Fruit fly (Drosophila melanogaster) whole organism, embryonic: ENCODE results near the gene CG3198.

Experiments
- B-H2 ChIP-seq: fragments of 200-800 bp; sonication (Bioruptor generic); optimal IDR thresholded peaks from 2 replicates; lab custom pipeline; 2018; ENCODE audit warnings: missing biosample characterization, mild to moderate bottlenecking, missing genetic modification characterization
- CG10274 ChIP-seq: fragments of 200-800 bp; sonication (Bioruptor generic); optimal IDR thresholded peaks from 3 replicates; lab custom pipeline; 2017; ENCODE audit warnings: missing biosample characterization, mild to moderate bottlenecking, missing genetic modification characterization
- CG10565 ChIP-seq: fragments of 200-800 bp; sonication (Bioruptor generic); optimal IDR thresholded peaks from 3 replicates; lab custom pipeline; 2016; ENCODE audit warnings: missing biosample characterization, mild to moderate bottlenecking, missing genetic modification characterization
- CG12071 ChIP-seq: fragments of 200-800 bp; sonication (Bioruptor generic); optimal IDR thresholded peaks from 3 replicates; lab custom pipeline; 2018; ENCODE audit warnings: missing biosample characterization, mild to moderate bottlenecking, missing genetic modification characterization
- CG12104 ChIP-seq: fragments of 200-800 bp; sonication (Bioruptor generic); optimal IDR thresholded peaks from 3 replicates; lab custom pipeline; 2016; ENCODE audit warnings: missing biosample characterization, missing genetic modification characterization
- CG1233 ChIP-seq: fragments of 200-800 bp; sonication (Bioruptor generic); optimal IDR thresholded peaks from 4 replicates; lab custom pipeline; 2018; ENCODE audit warnings: missing biosample characterization, mild to moderate bottlenecking, missing genetic modification characterization
- CG12744 ChIP-seq: fragments of 200-800 bp; sonication (Bioruptor generic); optimal IDR thresholded peaks from 2 replicates; lab custom pipeline; 2016; ENCODE audit warnings: missing biosample characterization, missing genetic modification characterization
- CG12769 ChIP-seq: fragments of 200-800 bp; sonication (Bioruptor generic); optimal IDR thresholded peaks from 2 replicates; lab custom pipeline; 2019; ENCODE audit warnings: missing biosample characterization, mild to moderate bottlenecking, missing genetic modification characterization, moderate library complexity
- CG13123 ChIP-seq: fragments of 200-800 bp; sonication (Bioruptor generic); optimal IDR thresholded peaks from 2 replicates; lab custom pipeline; 2016; ENCODE audit warnings: missing biosample characterization, missing genetic modification characterization
- CG14050 ChIP-seq: fragments of 200-800 bp; sonication (Bioruptor generic); IDR thresholded peaks from 3 replicates; pipeline ENCODE4 v1.3.6; 2022; ENCODE audit warnings: missing biosample characterization, missing genetic modification characterization
- CG15479 ChIP-seq: fragments of 200-800 bp; sonication (Bioruptor generic); optimal IDR thresholded peaks from 3 replicates; lab custom pipeline; 2019; ENCODE audit warnings: missing biosample characterization, mild to moderate bottlenecking, missing genetic modification characterization, moderate library complexity
- CG1832 ChIP-seq: fragments of 200-800 bp; sonication (Bioruptor generic); optimal IDR thresholded peaks from 2 replicates; lab custom pipeline; 2017; ENCODE audit warnings: missing biosample characterization, mild to moderate bottlenecking, missing genetic modification characterization, inconsistent platforms
- CG18619 ChIP-seq: fragments of 200-800 bp; sonication (Bioruptor generic); optimal IDR thresholded peaks from 3 replicates; lab custom pipeline; 2017; ENCODE audit warnings: missing biosample characterization, mild to moderate bottlenecking, missing genetic modification characterization
- CG2120 ChIP-seq: fragments of 200-800 bp; sonication (Bioruptor generic); optimal IDR thresholded peaks from 3 replicates; lab custom pipeline; 2016; ENCODE audit warnings: missing biosample characterization, missing genetic modification characterization
- CG4360 ChIP-seq: fragments of 200-800 bp; sonication (Bioruptor generic); IDR thresholded peaks from 2 replicates; pipeline ENCODE4 v1.3.6; 2022; ENCODE audit warnings: missing biosample characterization, missing genetic modification characterization
- CG4854 ChIP-seq: fragments of 200-800 bp; sonication (Bioruptor generic); optimal IDR thresholded peaks from 2 replicates; lab custom pipeline; 2016; ENCODE audit warnings: missing biosample characterization, missing genetic modification characterization, inconsistent platforms
- CG7963 ChIP-seq: fragments of 200-800 bp; sonication (Bioruptor generic); IDR thresholded peaks from 3 replicates; pipeline ENCODE4 v1.3.6; 2022; ENCODE audit warnings: missing biosample characterization, missing genetic modification characterization; ENCODE audit not compliant: partially characterized antibody
- CG8290 ChIP-seq, 3 experiments: fragments of 200-800 bp; sonication (Bioruptor generic); optimal IDR thresholded peaks; 2 replicates each; lab custom pipeline; 2016 to 2019; ENCODE audit warnings: missing biosample characterization in 3 of 3, missing genetic modification characterization in 3 of 3, mild to moderate bottlenecking in 2 of 3, moderate library complexity in 1 of 3
- CrebB ChIP-seq: fragments of 200-800 bp; sonication (Bioruptor generic); optimal IDR thresholded peaks from 3 replicates; lab custom pipeline; 2018; ENCODE audit warnings: missing biosample characterization, mild to moderate bottlenecking, missing genetic modification characterization
- Dll ChIP-seq: fragments of 200-800 bp; sonication (Bioruptor generic); IDR thresholded peaks from 4 replicates; pipeline ENCODE4 v1.3.6; 2022; ENCODE audit warnings: missing biosample characterization, missing genetic modification characterization; ENCODE audit not compliant: partially characterized antibody
- Drgx ChIP-seq: fragments of 200-800 bp; sonication (Bioruptor generic); IDR thresholded peaks from 2 replicates; pipeline ENCODE4 v1.3.6; 2022; ENCODE audit warnings: missing biosample characterization, missing genetic modification characterization
- H2.0 ChIP-seq: fragments of 200-800 bp; sonication (Bioruptor generic); IDR thresholded peaks from 2 replicates; pipeline ENCODE4 v1.3.6; 2022; ENCODE audit warnings: missing biosample characterization, missing genetic modification characterization
- HmgD ChIP-seq: fragments of 200-800 bp; sonication (Bioruptor generic); optimal IDR thresholded peaks from 3 replicates; lab custom pipeline; 2016; ENCODE audit warnings: missing biosample characterization, missing genetic modification characterization
- Med ChIP-seq: fragments of 200-800 bp; sonication (Bioruptor generic); peaks from one replicate; lab custom pipeline; 2016; ENCODE audit warnings: missing biosample characterization, missing genetic modification characterization, mild to moderate bottlenecking, inconsistent platforms, moderate library complexity
- Mrtf ChIP-seq: fragments of 200-800 bp; sonication (Bioruptor generic); IDR thresholded peaks from 3 replicates; pipeline ENCODE4 v1.3.6; 2022; ENCODE audit warnings: missing biosample characterization, missing genetic modification characterization
- Rx ChIP-seq: fragments of 200-800 bp; sonication (Bioruptor generic); IDR thresholded peaks from 2 replicates; pipeline ENCODE4 v1.3.6; 2022; ENCODE audit warnings: missing biosample characterization, missing genetic modification characterization
- Trl ChIP-seq, 3 experiments: fragments of >200 bp in 2 of 3; fragments of 200-800 bp in 1 of 3; sonication (Bioruptor generic) in 1 of 3; optimal IDR thresholded peaks; 2 replicates in 1 of 3; 3 replicates in 2 of 3; lab custom pipeline; 2016 to 2017; ENCODE audit warnings: missing biosample characterization in 1 of 3, missing genetic modification characterization in 1 of 3
- YL-1 ChIP-seq: fragments of 200-800 bp; sonication (Bioruptor generic); optimal IDR thresholded peaks from 3 replicates; lab custom pipeline; 2017; ENCODE audit warnings: missing biosample characterization, mild to moderate bottlenecking, missing genetic modification characterization
- al ChIP-seq: fragments of 200-800 bp; sonication (Bioruptor generic); IDR thresholded peaks from 2 replicates; pipeline ENCODE4 v1.3.6; 2022; ENCODE audit warnings: missing biosample characterization, missing genetic modification characterization
- chinmo ChIP-seq: fragments of 200-800 bp; sonication (Bioruptor generic); IDR thresholded peaks from 4 replicates; pipeline ENCODE4 v1.3.6; 2022; ENCODE audit warnings: missing biosample characterization, missing genetic modification characterization; ENCODE audit not compliant: partially characterized antibody
- crol ChIP-seq: fragments of 200-800 bp; sonication (Bioruptor generic); IDR thresholded peaks from 2 replicates; pipeline ENCODE4 v1.3.6; 2022; ENCODE audit warnings: missing biosample characterization, missing genetic modification characterization
- disco-r ChIP-seq: fragments of 200-800 bp; sonication (Bioruptor generic); optimal IDR thresholded peaks from 2 replicates; lab custom pipeline; 2016; ENCODE audit warnings: missing biosample characterization, missing genetic modification characterization
- dmrt11E ChIP-seq: fragments of 200-800 bp; sonication (Bioruptor generic); optimal IDR thresholded peaks from 3 replicates; lab custom pipeline; 2018; ENCODE audit warnings: missing biosample characterization, mild to moderate bottlenecking, missing genetic modification characterization, moderate library complexity
- ewg ChIP-seq: fragments of 200-800 bp; sonication (Bioruptor generic); optimal IDR thresholded peaks from 3 replicates; lab custom pipeline; 2017; ENCODE audit warnings: mild to moderate bottlenecking, missing biosample characterization, missing genetic modification reagents, missing genetic modification characterization
- hkb ChIP-seq, 2 experiments: fragments of 200-800 bp in 1 of 2; fragments of >200 bp in 1 of 2; sonication (Bioruptor generic) in 1 of 2; IDR thresholded peaks in 1 of 2; optimal IDR thresholded peaks in 1 of 2; 2 replicates each; pipeline versions ENCODE4 v1.3.6 to Lab custom; 2017 to 2022; ENCODE audit warnings: missing biosample characterization in 1 of 2, missing genetic modification characterization in 1 of 2
- lab ChIP-seq: fragments of 200-800 bp; sonication (Bioruptor generic); optimal IDR thresholded peaks from 3 replicates; lab custom pipeline; 2017; ENCODE audit warnings: missing biosample characterization, missing genetic modification characterization, mild to moderate bottlenecking, moderate library complexity, missing genetic modification reagents
- oc ChIP-seq: fragments of 200-800 bp; sonication (Bioruptor generic); optimal IDR thresholded peaks from 2 replicates; lab custom pipeline; 2018; ENCODE audit warnings: missing biosample characterization, mild to moderate bottlenecking, missing genetic modification characterization, moderate library complexity
- otp ChIP-seq: fragments of 200-800 bp; sonication (Bioruptor generic); IDR thresholded peaks from 3 replicates; pipeline ENCODE4, ENCODE4 v1.3.6; 2022; ENCODE audit warnings: missing biosample characterization, missing genetic modification characterization
- pan ChIP-seq, 4 experiments: fragments of >200 bp in 3 of 4; fragments of 200-800 bp in 1 of 4; sonication (Bioruptor generic) in 1 of 4; optimal IDR thresholded peaks in 3 of 4; IDR thresholded peaks in 1 of 4; 2 replicates each; pipeline versions ENCODE4 v1.3.6 to Lab custom; 2017 to 2022; ENCODE audit warnings: missing biosample characterization in 2 of 4, missing genetic modification characterization in 2 of 4, mixed read lengths in 1 of 4
- pum ChIP-seq: fragments of 200-800 bp; sonication (Bioruptor generic); optimal IDR thresholded peaks from 2 replicates; lab custom pipeline; 2016; ENCODE audit warnings: missing biosample characterization, missing genetic modification characterization
- sens ChIP-seq: fragments of 200-800 bp; sonication (Bioruptor generic); peaks from one replicate; lab custom pipeline; 2016; ENCODE audit warnings: missing biosample characterization, missing genetic modification characterization
- sna ChIP-seq: fragments of 200-800 bp; sonication (Bioruptor generic); IDR thresholded peaks from 2 replicates; pipeline ENCODE4 v1.3.6; 2022; ENCODE audit warnings: missing biosample characterization, missing genetic modification characterization; ENCODE audit not compliant: partially characterized antibody
- sob ChIP-seq: fragments of 200-800 bp; sonication (Bioruptor generic); IDR thresholded peaks from 2 replicates; pipeline ENCODE4 v1.3.6; 2022; ENCODE audit warnings: missing biosample characterization, missing genetic modification characterization
- wek ChIP-seq: fragments of 200-800 bp; sonication (Bioruptor generic); optimal IDR thresholded peaks from 3 replicates; lab custom pipeline; 2018; ENCODE audit warnings: missing biosample characterization, mild to moderate bottlenecking, missing genetic modification characterization, moderate library complexity
- zfh1 ChIP-seq: fragments of 200-800 bp; sonication (Bioruptor generic); IDR thresholded peaks from 3 replicates; pipeline ENCODE4 v1.3.6; 2022; ENCODE audit warnings: missing biosample characterization, missing genetic modification characterization

The CG3198 gene

DNA sequence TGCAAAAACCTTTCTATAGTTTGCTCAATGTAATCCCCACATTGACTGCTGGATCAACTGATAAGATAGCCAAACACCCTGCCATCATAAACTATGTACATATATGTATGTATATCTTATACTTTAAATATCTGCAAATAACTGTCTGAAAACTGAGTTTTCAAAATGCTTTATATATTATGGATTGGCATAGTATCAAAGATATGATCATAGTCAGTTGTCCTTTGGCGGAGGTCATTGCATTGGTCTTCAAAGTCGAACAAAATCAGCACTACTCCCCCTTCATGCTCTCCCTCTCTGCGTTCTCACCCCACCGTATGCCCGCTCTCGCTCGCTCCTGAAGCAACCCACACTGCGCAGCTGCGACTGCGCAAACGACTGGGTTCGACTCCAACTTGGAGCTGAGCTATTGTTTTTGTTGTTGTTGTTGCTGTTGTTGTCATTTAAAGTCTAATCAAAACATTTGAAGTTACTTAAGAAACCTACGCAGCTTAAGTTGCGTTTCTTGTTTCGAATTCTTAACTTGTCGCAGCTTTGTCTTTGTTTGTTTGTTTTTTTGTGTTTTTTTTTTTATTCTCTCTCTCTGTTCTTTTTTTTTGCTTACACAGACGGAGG, 48.7 kb downstream of the CG3198 start:
- TF ChIP-seq CG8290 (GFP tag; optimal IDR thresholded peaks at IDR 0.05; lab: Kevin White, UChicago) (no peak), CG8290 (tag; optimal IDR thresholded peaks at IDR 0.05; lab: Kevin White, UChicago) (no peak), Trl (optimal IDR thresholded peaks at IDR 0.05; lab: Kevin White, UChicago) (peak; percentile 8 to 30), Trl (GFP tag; optimal IDR thresholded peaks at IDR 0.05; lab: Kevin White, UChicago) (no peak), CG4360 (GFP tag; lab: Robert Waterston, UW) (peak; percentile 65), disco-r (GFP tag; lab: Kevin White, UChicago) (no peak), H2.0 (GFP tag; lab: Robert Waterston, UW) (no peak), CG13123 (GFP tag; lab: Kevin White, UChicago) (no peak), CG1832 (peak; percentile 35), CG12104 (no peak), lab (GFP tag; lab: Kevin White, UChicago) (peak; percentile 4), CG14050 (no peak), Dll (no peak), CG10565 (GFP tag; lab: Kevin White, UChicago) (no peak), al (GFP tag; lab: Robert Waterston, UW) (no peak), hkb (optimal IDR thresholded peaks at IDR 0.05; lab: Kevin White, UChicago) (no peak), hkb (GFP tag; IDR thresholded peaks at IDR 0.05; lab: Robert Waterston, UW) (no peak), CrebB (no peak), sens (peak; percentile 23), wek (GFP tag; lab: Kevin White, UChicago) (no peak), Mrtf (GFP tag; lab: Robert Waterston, UW) (no peak), crol (GFP tag; lab: Robert Waterston, UW) (peak; percentile 45), chinmo (GFP tag; lab: Robert Waterston, UW) (peak; percentile 69; the same call in 1 of the 4 replicates), CG4854 (no peak), CG12071 (GFP tag; lab: Kevin White, UChicago) (no peak), CG12769 (tag; lab: Kevin White, UChicago) (no peak), CG12744 (GFP tag; lab: Kevin White, UChicago) (no peak), CG15479 (GFP tag; lab: Kevin White, UChicago) (no peak), CG7963 (GFP tag; lab: Robert Waterston, UW) (no peak), B-H2 (GFP tag; lab: Kevin White, UChicago) (no peak), HmgD (GFP tag; lab: Kevin White, UChicago) (no peak), YL-1 (no peak), CG2120 (GFP tag; lab: Kevin White, UChicago) (peak; percentile 6), zfh1 (0 out of 3 replicates have a peak, but pooled peaks have one; percentile 24), oc (tag; lab: Kevin White, UChicago) (no peak), Drgx (peak; percentile 18), dmrt11E (tag; lab: Kevin White, UChicago) (no peak), Med (GFP tag; lab: Kevin White, UChicago) (peak; percentile 29), pan (optimal IDR thresholded peaks at IDR 0.05; lab: Kevin White, UChicago) (no peak), pan (GFP tag; optimal IDR thresholded peaks at IDR 0.05 in 1 of 2, IDR thresholded peaks at IDR 0.05 in 1 of 2) (no peak), Rx (GFP tag; lab: Robert Waterston, UW) (no peak), sna (no peak), CG18619 (no peak), CG1233 (no peak), ewg (GFP tag; lab: Kevin White, UChicago) (no peak), CG10274 (GFP tag; lab: Kevin White, UChicago) (peak; percentile 86), otp (GFP tag; lab: Robert Waterston, UW) (0 out of 3 replicates have a peak, but pooled peaks have one; percentile 12), sob (no peak), pum (no peak)
